Worm (Caenorhabditis elegans): ENCODE results near the gene lec-3.

DNA sequence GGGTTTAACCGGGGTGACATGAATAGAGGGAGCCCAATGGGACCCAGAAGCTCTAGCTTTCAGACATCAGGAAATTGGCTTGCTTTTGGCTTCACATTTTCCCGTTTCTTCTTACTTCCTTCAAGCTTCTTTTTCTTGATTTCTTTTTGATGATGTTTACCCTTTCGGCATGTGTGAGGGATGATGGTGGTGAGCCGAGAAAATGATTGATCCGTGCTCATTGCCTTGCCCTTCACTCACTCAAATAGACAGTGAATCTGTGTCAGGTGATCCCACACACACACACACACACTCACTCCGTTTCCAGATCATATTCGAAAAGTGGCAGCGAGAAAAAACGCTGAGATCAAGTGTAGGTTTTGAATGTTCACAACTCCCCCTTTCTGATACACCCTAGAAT, 3.8 kb downstream of the lec-3 start:
- TF ChIP-seq nhr-42 (GFP tag; IDR thresholded peaks at IDR 0.05) (no peak), ceh-82 (tag; optimal IDR thresholded peaks at IDR 0.05) (no peak), fos-1 (tag; optimal IDR thresholded peaks at IDR 0.05) (no peak), skn-1 (tag; optimal IDR thresholded peaks at IDR 0.05) (no peak), zag-1 (tag; optimal IDR thresholded peaks at IDR 0.05) (no peak), jun-1 (tag; optimal IDR thresholded peaks at IDR 0.05) (no peak), lin-13 (GFP tag; optimal IDR thresholded peaks at IDR 0.05) (no peak), fkh-10 (GFP tag; optimal IDR thresholded peaks at IDR 0.05) (no peak), nhr-25 (tag; optimal IDR thresholded peaks at IDR 0.05; ENCODE audit: borderline replicate concordance, insufficient read depth) (no peak), ama-1 (optimal IDR thresholded peaks at IDR 0.05) (no peak), dpl-1 (GFP tag; optimal IDR thresholded peaks at IDR 0.05) (no peak), lim-7 (GFP tag; IDR thresholded peaks at IDR 0.05) (no peak), nhr-11 (tag; optimal IDR thresholded peaks at IDR 0.05) (peak; percentile 39), aha-1 (tag) (no peak)
